Fruit fly (Drosophila melanogaster): ENCODE data around the gene CG33784.

DNA sequence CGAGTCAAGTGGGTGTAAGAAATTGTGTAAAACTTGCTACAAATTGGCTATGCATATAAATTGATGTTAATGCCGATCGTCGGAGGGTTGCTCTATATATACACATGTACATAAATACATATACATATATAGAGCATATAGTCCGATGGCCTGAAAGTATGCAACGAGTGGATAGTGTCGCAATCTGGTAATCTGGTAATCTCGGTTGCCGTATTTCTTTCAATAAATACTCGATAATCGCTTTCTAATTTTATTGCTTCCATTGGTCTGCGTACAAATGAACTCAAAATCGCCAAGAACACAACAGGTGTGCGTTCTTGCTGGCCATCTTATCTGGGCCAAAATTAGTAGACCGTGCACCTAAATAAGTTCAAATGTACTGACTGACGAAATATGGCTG, 8.3 kb upstream of the CG33784 start:
- TF ChIP-seq CG8159 (tag; optimal IDR thresholded peaks at IDR 0.05): no peak
- no peak for TF ChIP-seq CG9948 (tag; optimal IDR thresholded peaks at IDR 0.05)
- TF ChIP-seq CG34367 (tag; optimal IDR thresholded peaks at IDR 0.05): no peak
- no peak for TF ChIP-seq D1 (tag; optimal IDR thresholded peaks at IDR 0.05)
- no peak for TF ChIP-seq gl (tag; optimal IDR thresholded peaks at IDR 0.05)
- TF ChIP-seq CG14655 (GFP tag; optimal IDR thresholded peaks at IDR 0.05): no peak
- TF ChIP-seq CG12605 (GFP tag; IDR thresholded peaks at IDR 0.05): no peak
- no peak for TF ChIP-seq CG4496 (GFP tag; IDR thresholded peaks at IDR 0.05)

All from whole organism, pupa.